Worm (Caenorhabditis elegans) whole organism, L3 larva: Measurements from ENCODE around the gene nlp-68.

Source experiments
- aly-2 ChIP-seq: fragments of 150-350 bp; optimal IDR thresholded peaks from 2 replicates; lab custom pipeline; 2014; ENCODE audit warnings: missing biosample characterization, missing genetic modification characterization
- ceh-82 ChIP-seq: fragments of 150-350 bp; optimal IDR thresholded peaks from 2 replicates; lab custom pipeline; 2014; ENCODE audit warnings: missing biosample characterization, missing genetic modification characterization
- ceh-9 ChIP-seq: sonication (generic microtip); optimal IDR thresholded peaks from 2 replicates; lab custom pipeline; 2018; ENCODE audit warnings: missing biosample characterization, missing genetic modification characterization
- elt-3 ChIP-seq, 3 experiments: fragments of 150-350 bp in 1 of 3; sonication (generic microtip) in 2 of 3; optimal IDR thresholded peaks; 2 replicates in 2 of 3; 4 replicates in 1 of 3; lab custom pipeline; 2014 to 2017; ENCODE audit warnings: missing biosample characterization in 3 of 3, missing genetic modification characterization in 3 of 3
- jun-1 ChIP-seq: fragments of 150-350 bp; optimal IDR thresholded peaks from 2 replicates; lab custom pipeline; 2014; ENCODE audit warnings: missing biosample characterization, missing genetic modification reagents, missing genetic modification characterization
- mdl-1 ChIP-seq: fragments of 150-350 bp; optimal IDR thresholded peaks from 2 replicates; lab custom pipeline; 2014; ENCODE audit warnings: missing biosample characterization, missing genetic modification characterization
- nhr-25 ChIP-seq: sonication (generic microtip); optimal IDR thresholded peaks from 2 replicates; lab custom pipeline; 2017; ENCODE audit warnings: missing biosample characterization, missing genetic modification characterization
- nhr-76 ChIP-seq: fragments of 150-350 bp; sonication (generic microtip); optimal IDR thresholded peaks from 5 replicates; lab custom pipeline; 2014; ENCODE audit warnings: missing biosample characterization, missing genetic modification characterization
- snpc-4 ChIP-seq: fragments of 150-350 bp; optimal IDR thresholded peaks from 2 replicates; lab custom pipeline; 2014; ENCODE audit warnings: missing biosample characterization, missing genetic modification characterization
- unc-39 ChIP-seq: sonication (generic microtip); optimal IDR thresholded peaks from 4 replicates; lab custom pipeline; 2017; ENCODE audit warnings: missing biosample characterization, missing genetic modification characterization
- unc-62 ChIP-seq: fragments of 150-350 bp; sonication (generic microtip); optimal IDR thresholded peaks from 4 replicates; lab custom pipeline; 2014; ENCODE audit warnings: missing biosample characterization, missing genetic modification reagents, missing genetic modification characterization
- ztf-4 ChIP-seq: fragments of 150-350 bp; optimal IDR thresholded peaks from 2 replicates; lab custom pipeline; 2014; ENCODE audit warnings: missing biosample characterization, missing genetic modification characterization

- TF ChIP-seq snpc-4 (tag; lab: Kevin White, UChicago) (no peak), ztf-4 (tag; lab: Kevin White, UChicago) (no peak), jun-1 (no peak), unc-62 (no peak), aly-2 (tag; lab: Kevin White, UChicago) (no peak), mdl-1 (no peak), ceh-82 (no peak), nhr-25 (no peak), elt-3 (tag; optimal IDR thresholded peaks at IDR 0.05; lab: Kevin White, UChicago) (no peak), ceh-9 (tag; lab: Kevin White, UChicago) (no peak), unc-39 (no peak), nhr-76 (tag; lab: Kevin White, UChicago) (no peak)
Measured at ce11 chrIII:10586243-10586642, 47.3 kb upstream of the nlp-68 start, which contains the start of gene Y45F3A.5.
